Worm (Caenorhabditis elegans) whole organism, mixed stage, embryonic: ENCODE results near the gene EEED8.2.

Experiments
- M03D4.4 ChIP-seq: sonication (generic microtip); optimal IDR thresholded peaks from 2 replicates; lab custom pipeline; 2017; ENCODE audit warnings: mild to moderate bottlenecking, missing genetic modification characterization, missing compliant biosample characterization
- blmp-1 ChIP-seq: fragments of 150-350 bp; optimal IDR thresholded peaks from 2 replicates; lab custom pipeline; 2014; ENCODE audit warnings: missing biosample characterization, missing genetic modification characterization
- ceh-39 ChIP-seq: fragments of 150-350 bp; optimal IDR thresholded peaks from 2 replicates; lab custom pipeline; 2014; ENCODE audit warnings: missing biosample characterization, missing genetic modification characterization
- ceh-43 ChIP-seq: fragments of 200-800 bp; sonication (Bioruptor generic); optimal IDR thresholded peaks from 2 replicates; lab custom pipeline; 2018; ENCODE audit warnings: mild to moderate bottlenecking, missing genetic modification characterization, moderate library complexity, missing compliant biosample characterization
- ceh-83 ChIP-seq: fragments of 200-800 bp; sonication (Bioruptor generic); optimal IDR thresholded peaks from 2 replicates; lab custom pipeline; 2018; ENCODE audit warnings: mild to moderate bottlenecking, missing genetic modification characterization, missing compliant biosample characterization
- ces-1 ChIP-seq: fragments of 150-350 bp; optimal IDR thresholded peaks from 2 replicates; lab custom pipeline; 2014; ENCODE audit warnings: missing biosample characterization, missing genetic modification reagents, missing genetic modification characterization
- cnd-1 ChIP-seq: fragments of 200-800 bp; sonication (Bioruptor generic); optimal IDR thresholded peaks from 2 replicates; lab custom pipeline; 2018; ENCODE audit warnings: mild to moderate bottlenecking, missing genetic modification characterization, missing compliant biosample characterization
- drap-1 ChIP-seq: fragments of 200-800 bp; sonication (Bioruptor generic); optimal IDR thresholded peaks from 3 replicates; lab custom pipeline; 2018; ENCODE audit warnings: mild to moderate bottlenecking, missing genetic modification characterization, missing compliant biosample characterization
- elt-1 ChIP-seq: sonication (generic microtip); optimal IDR thresholded peaks from 2 replicates; lab custom pipeline; 2017; ENCODE audit warnings: missing genetic modification characterization, mild to moderate bottlenecking, missing compliant biosample characterization, antibody characterized with exemption, moderate library complexity, borderline replicate concordance; ENCODE audit not compliant: insufficient read depth
- ham-2 ChIP-seq: fragments of 200-800 bp; sonication (Bioruptor generic); optimal IDR thresholded peaks from 2 replicates; lab custom pipeline; 2018; ENCODE audit warnings: mild to moderate bottlenecking, missing genetic modification characterization, missing compliant biosample characterization
- hlh-1 ChIP-seq: fragments of 150-350 bp; optimal IDR thresholded peaks from 2 replicates; lab custom pipeline; 2014; ENCODE audit warnings: missing biosample characterization, missing genetic modification reagents, missing genetic modification characterization
- lin-13 ChIP-seq: fragments of 150-350 bp; optimal IDR thresholded peaks from 2 replicates; lab custom pipeline; 2014; ENCODE audit warnings: missing biosample characterization, missing genetic modification characterization
- lin-32 ChIP-seq: fragments of 200-800 bp; sonication (Bioruptor generic); optimal IDR thresholded peaks from 2 replicates; lab custom pipeline; 2018; ENCODE audit warnings: mild to moderate bottlenecking, missing genetic modification characterization, missing compliant biosample characterization
- lsy-2 ChIP-seq: fragments of 150-350 bp; optimal IDR thresholded peaks from 2 replicates; lab custom pipeline; 2014; ENCODE audit warnings: missing biosample characterization, missing genetic modification characterization
- mab-5 ChIP-seq: fragments of 150-350 bp; optimal IDR thresholded peaks from 2 replicates; lab custom pipeline; 2014; ENCODE audit warnings: missing biosample characterization, missing genetic modification characterization
- mep-1 ChIP-seq: fragments of 150-350 bp; optimal IDR thresholded peaks from 2 replicates; lab custom pipeline; 2017; ENCODE audit warnings: missing biosample characterization, missing genetic modification reagents, missing genetic modification characterization, inconsistent platforms
- mls-2 ChIP-seq: sonication (generic microtip); optimal IDR thresholded peaks from 2 replicates; lab custom pipeline; 2016; ENCODE audit warnings: mild to moderate bottlenecking, missing genetic modification characterization, moderate library complexity, missing compliant biosample characterization
- nhr-2 ChIP-seq: fragments of 150-350 bp; optimal IDR thresholded peaks from 2 replicates; lab custom pipeline; 2014; ENCODE audit warnings: missing biosample characterization, missing genetic modification characterization
- nhr-237 ChIP-seq: fragments of 150-350 bp; optimal IDR thresholded peaks from 2 replicates; lab custom pipeline; 2014; ENCODE audit warnings: missing biosample characterization, missing genetic modification characterization
- nhr-28 ChIP-seq: fragments of 150-350 bp; optimal IDR thresholded peaks from 2 replicates; lab custom pipeline; 2014; ENCODE audit warnings: missing biosample characterization, missing genetic modification characterization
- pha-4 ChIP-seq: fragments of 150-350 bp; optimal IDR thresholded peaks from 2 replicates; lab custom pipeline; 2018; ENCODE audit warnings: missing biosample characterization, missing genetic modification reagents, missing genetic modification characterization
- sptf-1 ChIP-seq: sonication (generic microtip); optimal IDR thresholded peaks from 2 replicates; lab custom pipeline; 2017; ENCODE audit warnings: mild to moderate bottlenecking, missing genetic modification characterization, moderate library complexity, missing compliant biosample characterization
- tbx-8 ChIP-seq: fragments of 200-800 bp; sonication (Bioruptor generic); optimal IDR thresholded peaks from 2 replicates; lab custom pipeline; 2018; ENCODE audit warnings: mild to moderate bottlenecking, missing genetic modification characterization, moderate library complexity, missing compliant biosample characterization
- unc-120 ChIP-seq: sonication (generic microtip); optimal IDR thresholded peaks from 2 replicates; lab custom pipeline; 2017; ENCODE audit warnings: missing genetic modification characterization, missing compliant biosample characterization; ENCODE audit not compliant: poor library complexity, severe bottlenecking
- unc-39 ChIP-seq: fragments of 150-350 bp; optimal IDR thresholded peaks from 2 replicates; lab custom pipeline; 2014; ENCODE audit warnings: missing biosample characterization, missing genetic modification characterization
- unc-62 ChIP-seq: fragments of 150-350 bp; optimal IDR thresholded peaks from 2 replicates; lab custom pipeline; 2014; ENCODE audit warnings: missing biosample characterization, missing genetic modification reagents, missing genetic modification characterization
- zip-8 ChIP-seq: fragments of 150-350 bp; optimal IDR thresholded peaks from 2 replicates; lab custom pipeline; 2014; ENCODE audit warnings: missing biosample characterization, missing genetic modification characterization
- ztf-11 ChIP-seq: fragments of 150-350 bp; optimal IDR thresholded peaks from 2 replicates; lab custom pipeline; 2014; ENCODE audit warnings: missing biosample characterization, missing genetic modification characterization

EEED8.2 gene

DNA sequence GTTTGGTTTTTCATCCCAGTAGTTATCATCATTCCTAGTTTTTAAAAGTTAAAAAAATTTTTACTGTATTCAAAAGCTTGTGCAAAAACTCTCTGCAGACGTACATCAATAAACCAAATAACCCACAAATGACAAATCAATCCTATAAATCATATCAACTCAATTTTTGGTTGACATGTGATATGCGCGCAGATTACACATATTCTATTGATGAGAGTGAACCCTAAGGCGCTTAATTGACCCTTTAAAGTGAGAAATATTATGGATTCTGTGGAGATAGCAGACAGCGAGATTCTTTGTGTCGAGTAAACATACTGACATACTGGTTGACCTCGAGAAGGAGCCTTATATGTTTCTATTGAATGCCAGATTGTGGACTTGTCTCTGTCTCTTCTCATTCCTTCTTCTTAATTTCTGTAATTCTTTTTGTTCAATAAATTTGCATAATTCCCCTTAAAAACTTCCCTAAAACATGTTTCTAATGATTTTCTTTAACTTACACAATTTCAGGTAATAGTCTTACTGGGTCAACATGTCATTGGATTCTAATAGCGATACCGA is at the start of gene EEED8.2:
Gene EEED8.2 (plus strand): TSS at position 511 of the 561 bp plus-strand sequence.
- TF ChIP-seq pha-4 (tag; lab: Kevin White, UChicago) (peak; percentile 18), cnd-1 (tag; lab: Kevin White, UChicago) (no peak), unc-62 (GFP tag; lab: Kevin White, UChicago) (peak; percentile 92), lin-32 (no peak), mab-5 (tag; lab: Kevin White, UChicago) (peak; percentile 64), nhr-2 (tag; lab: Kevin White, UChicago) (peak; percentile 14), unc-39 (tag; lab: Kevin White, UChicago) (no peak)

DNA sequence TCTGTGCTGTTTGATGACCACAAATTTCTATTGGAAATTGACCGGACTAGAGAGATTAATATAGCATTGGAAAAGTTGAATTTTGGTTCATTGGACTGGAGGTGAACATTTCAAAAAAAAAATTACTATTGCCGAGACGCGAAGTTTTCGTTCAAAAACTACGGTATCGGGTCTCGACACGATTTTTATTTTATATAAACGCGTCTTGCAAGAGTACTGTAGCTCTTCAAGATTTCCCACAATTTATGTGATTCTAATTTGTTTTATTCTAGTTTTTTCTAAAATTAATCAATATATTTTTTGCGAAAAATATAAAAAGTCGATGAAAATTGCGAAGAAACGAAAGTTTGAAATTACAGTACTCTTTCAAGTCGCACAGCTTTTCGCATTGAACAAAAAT is 45.9 kb upstream of the EEED8.2 start, which contains the start of gene F09E5.12:
Gene F09E5.12 (minus strand): TSS at position 101 of the 400 bp plus-strand sequence.
- TF ChIP-seq mep-1 (tag; lab: Kevin White, UChicago) (no peak), elt-1 (no peak), zip-8 (no peak), ceh-83 (GFP tag; lab: Kevin White, UChicago) (no peak), nhr-2 (tag; lab: Kevin White, UChicago) (no peak), ceh-43 (no peak), ham-2 (GFP tag; lab: Kevin White, UChicago) (no peak), pha-4 (tag; lab: Kevin White, UChicago) (no peak), blmp-1 (tag; lab: Kevin White, UChicago) (no peak), ceh-39 (tag; lab: Kevin White, UChicago) (no peak)

ce11 chrII:5373275-5374047 is 43.1 kb upstream of the EEED8.2 start, which contains the start of the genes agt-2 and F09E5.3:
Gene agt-2 (minus strand): TSS chrII:5373827.
Gene F09E5.3 (plus strand): TSS chrII:5373997.
- TF ChIP-seq nhr-2 (tag; lab: Kevin White, UChicago) (peak; percentile 13), unc-120 (tag; lab: Kevin White, UChicago) (no peak), mep-1 (tag; lab: Kevin White, UChicago) (peak; percentile 90), ztf-11 (tag; lab: Kevin White, UChicago) (peak; percentile 53), hlh-1 (tag; lab: Kevin White, UChicago) (peak; percentile 37), drap-1 (GFP tag; lab: Kevin White, UChicago) (peak; percentile 53), M03D4.4 (tag; lab: Kevin White, UChicago) (peak; percentile 9), blmp-1 (tag; lab: Kevin White, UChicago) (peak; percentile 3), mls-2 (tag; lab: Kevin White, UChicago) (peak; percentile 17), ceh-39 (tag; lab: Kevin White, UChicago) (peak; percentile 68), lin-32 (no peak), ces-1 (peak; percentile 74), nhr-237 (tag; lab: Kevin White, UChicago) (peak; percentile 77), tbx-8 (GFP tag; lab: Kevin White, UChicago) (no peak), ceh-83 (GFP tag; lab: Kevin White, UChicago) (peak; percentile 47), lsy-2 (tag; lab: Kevin White, UChicago) (peak; percentile 89), cnd-1 (tag; lab: Kevin White, UChicago) (peak; percentile 36), sptf-1 (tag; lab: Kevin White, UChicago) (peak; percentile 71), unc-39 (tag; lab: Kevin White, UChicago) (no peak), lin-13 (peak; percentile 90), nhr-28 (tag; lab: Kevin White, UChicago) (no peak), unc-62 (GFP tag; lab: Kevin White, UChicago) (peak; percentile 26), pha-4 (tag; lab: Kevin White, UChicago) (peak; percentile 95)

DNA sequence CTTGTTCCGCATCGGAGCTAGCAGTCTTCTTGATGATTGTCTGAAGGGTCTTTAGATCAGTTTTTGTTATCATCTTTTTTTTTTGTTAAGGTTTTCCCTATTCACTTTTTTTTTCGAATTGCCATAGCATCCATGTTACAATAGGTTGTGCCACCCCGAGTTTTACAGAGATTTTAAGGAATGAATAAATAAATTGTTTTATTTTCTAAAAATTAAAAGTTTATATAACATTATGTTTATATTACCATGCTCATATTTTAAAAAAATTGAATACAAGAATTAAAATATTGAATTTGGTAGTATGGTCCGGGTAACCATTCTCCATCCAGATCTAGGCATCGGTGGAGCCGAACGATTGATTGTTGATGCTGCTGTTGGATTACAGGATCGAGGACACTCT is 41.5 kb upstream of the EEED8.2 start, which contains the start of gene algn-2:
Gene algn-2 (plus strand): TSS at position 301 of the 400 bp plus-strand sequence.
- no peak for TF ChIP-seq mls-2 (tag; lab: Kevin White, UChicago)
- TF ChIP-seq lin-32 = no peak
- no peak for TF ChIP-seq drap-1 (GFP tag; lab: Kevin White, UChicago)
- no peak for TF ChIP-seq M03D4.4 (tag; lab: Kevin White, UChicago)
- TF ChIP-seq unc-120 (tag; lab: Kevin White, UChicago) = no peak
- TF ChIP-seq nhr-2 (tag; lab: Kevin White, UChicago) = no peak
- no peak for TF ChIP-seq ceh-39 (tag; lab: Kevin White, UChicago)
